Worm (Caenorhabditis elegans): ENCODE measurements around the gene F35F10.13.

Gene F35F10.13

DNA sequence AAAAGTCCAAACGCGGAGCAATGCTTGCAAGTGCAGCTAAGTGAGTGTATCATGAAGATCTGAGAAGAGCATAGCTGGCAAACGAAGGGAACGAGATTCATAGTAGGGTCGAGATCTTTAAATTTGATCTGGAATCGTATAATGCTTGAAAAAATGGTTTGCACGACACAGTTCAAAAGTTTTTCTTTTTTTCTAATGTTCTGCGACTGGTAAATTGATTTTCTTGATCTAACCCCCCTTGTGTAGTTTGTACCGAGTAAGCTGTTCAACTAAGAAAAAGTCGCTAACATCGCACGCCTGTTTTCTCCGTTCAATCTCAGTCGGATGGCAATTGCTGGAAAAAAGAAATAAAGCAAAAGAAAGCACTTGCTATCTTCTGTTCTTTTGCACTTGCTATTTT lies 1.6 kb upstream of the F35F10.13 start, which contains the start of gene C17B7.14:
C17B7.14 (minus strand) TSS at position 101 of the 400 bp plus-strand sequence.
- no peak for TF ChIP-seq sma-3 (GFP tag; optimal IDR thresholded peaks at IDR 0.05)
- no peak for TF ChIP-seq unc-39 (tag; optimal IDR thresholded peaks at IDR 0.05)
- TF ChIP-seq skn-1 (tag; optimal IDR thresholded peaks at IDR 0.05): no peak
- no peak for TF ChIP-seq peb-1 (tag; optimal IDR thresholded peaks at IDR 0.05)
- TF ChIP-seq mab-5 (tag; optimal IDR thresholded peaks at IDR 0.05): no peak
- TF ChIP-seq alr-1 (tag; optimal IDR thresholded peaks at IDR 0.05): no peak
- TF ChIP-seq lin-11 (tag; optimal IDR thresholded peaks at IDR 0.05): no peak
- TF ChIP-seq R02D3.7 (tag; optimal IDR thresholded peaks at IDR 0.05): no peak
- TF ChIP-seq dmd-4 (tag; optimal IDR thresholded peaks at IDR 0.05): no peak
- TF ChIP-seq zag-1 (tag; optimal IDR thresholded peaks at IDR 0.05): no peak
- TF ChIP-seq unc-62 (GFP tag; optimal IDR thresholded peaks at IDR 0.05): no peak
- TF ChIP-seq lin-13 (GFP tag; optimal IDR thresholded peaks at IDR 0.05): no peak
- no peak for TF ChIP-seq ztf-11 (tag; optimal IDR thresholded peaks at IDR 0.05)
- no peak for TF ChIP-seq lin-39 (tag; optimal IDR thresholded peaks at IDR 0.05)
- no peak for TF ChIP-seq ceh-82 (tag; optimal IDR thresholded peaks at IDR 0.05)

DNA sequence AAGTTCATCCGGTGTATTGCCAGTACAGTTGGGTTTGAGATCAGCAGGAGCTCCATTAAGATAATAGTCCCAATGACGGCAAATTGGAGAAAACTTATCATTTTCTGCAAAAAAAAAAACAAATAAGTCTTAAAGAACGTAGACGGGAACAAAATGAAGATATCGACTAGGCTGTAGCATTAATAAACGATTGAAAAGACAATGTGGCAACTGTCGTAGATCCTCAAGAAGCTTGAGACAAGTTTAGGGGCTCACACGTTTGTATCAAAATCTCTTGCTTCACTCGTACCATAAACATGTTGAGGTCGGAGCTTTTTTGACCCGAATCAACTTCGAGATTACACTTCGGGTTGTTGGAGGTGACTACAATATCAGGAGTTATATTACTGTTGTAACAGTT lies 1.1 kb upstream of the F35F10.13 start, which contains the start of gene F35F10.14:
F35F10.14 (minus strand) TSS at position 101 of the 400 bp plus-strand sequence.
- TF ChIP-seq elt-3 (tag; optimal IDR thresholded peaks at IDR 0.05): no peak
- no peak for TF ChIP-seq nhr-129 (tag; optimal IDR thresholded peaks at IDR 0.05)
- no peak for TF ChIP-seq skn-1 (tag; optimal IDR thresholded peaks at IDR 0.05)
- no peak for TF ChIP-seq lsy-2 (tag; optimal IDR thresholded peaks at IDR 0.05)

DNA sequence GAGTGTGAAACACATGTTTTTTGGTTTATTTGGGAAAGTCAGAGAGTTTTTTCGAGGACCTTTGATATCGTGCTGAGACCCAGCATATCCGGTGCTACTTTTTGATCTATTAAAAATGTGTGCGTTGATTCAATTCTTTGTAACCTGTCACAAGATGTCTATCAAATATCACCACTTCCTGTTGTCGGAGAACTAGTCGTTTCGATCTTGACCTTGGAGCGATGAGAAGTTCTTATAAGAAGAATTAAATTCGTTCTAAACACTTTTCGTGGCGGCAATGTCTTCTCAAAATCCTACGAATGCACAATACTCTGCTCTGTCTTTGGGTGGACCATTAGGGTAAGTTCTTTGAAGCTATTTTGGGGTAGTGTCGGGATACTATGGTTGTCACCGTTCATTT lies 2.8 kb downstream of the F35F10.13 start, which contains the start of gene F35F10.1:
F35F10.1 (plus strand) TSS at position 200 of the 400 bp plus-strand sequence.
- no peak for TF ChIP-seq ZK546.5 (tag; optimal IDR thresholded peaks at IDR 0.05)
- TF ChIP-seq sma-9 (GFP tag; optimal IDR thresholded peaks at IDR 0.05): peak; percentile 70
- TF ChIP-seq sma-9 (tag; optimal IDR thresholded peaks at IDR 0.05): no peak

DNA sequence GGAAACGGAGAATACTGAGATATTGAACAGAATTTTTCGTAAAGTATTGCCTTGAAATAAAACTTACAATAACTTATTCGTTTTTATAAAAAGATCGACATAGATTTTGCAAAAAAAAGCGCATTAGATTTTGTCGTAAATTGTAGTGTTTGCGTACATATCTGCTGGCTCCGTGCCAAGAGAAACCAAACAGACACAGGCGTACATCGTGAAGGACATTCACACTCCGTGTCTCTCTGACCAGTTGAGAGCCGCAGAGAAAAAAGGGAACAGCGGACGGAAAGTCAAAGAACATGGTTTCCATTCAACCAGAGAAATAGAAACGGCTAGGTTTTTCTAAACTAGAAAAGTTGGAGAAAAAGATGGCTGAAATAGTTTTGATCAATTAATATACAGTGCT lies 3.6 kb downstream of the F35F10.13 start, which contains the start of gene arrd-19:
arrd-19 (minus strand) TSS at position 209 of the 400 bp plus-strand sequence.
- peak; percentile 41 to 88 for TF ChIP-seq lsy-2 (tag; optimal IDR thresholded peaks at IDR 0.05)
- TF ChIP-seq nhr-10 (tag; optimal IDR thresholded peaks at IDR 0.05): no peak
- no peak for TF ChIP-seq ZK546.5 (tag; optimal IDR thresholded peaks at IDR 0.05)
- peak; percentile 40 for TF ChIP-seq ztf-4 (tag; optimal IDR thresholded peaks at IDR 0.05)
- TF ChIP-seq nhr-11 (tag; optimal IDR thresholded peaks at IDR 0.05): no peak
- no peak for TF ChIP-seq elt-1 (tag; optimal IDR thresholded peaks at IDR 0.05)
- no peak for TF ChIP-seq peb-1 (tag; optimal IDR thresholded peaks at IDR 0.05)
- peak; percentile 24 for TF ChIP-seq lin-11 (tag; optimal IDR thresholded peaks at IDR 0.05)
- TF ChIP-seq zag-1 (tag; optimal IDR thresholded peaks at IDR 0.05): peak; percentile 64
- no peak for TF ChIP-seq elt-3 (tag; optimal IDR thresholded peaks at IDR 0.05)
- no peak for TF ChIP-seq aly-2 (tag; optimal IDR thresholded peaks at IDR 0.05)
- TF ChIP-seq sem-4 (tag; optimal IDR thresholded peaks at IDR 0.05): peak; percentile 64
- peak; percentile 82 for TF ChIP-seq nhr-21 (tag; optimal IDR thresholded peaks at IDR 0.05)
- TF ChIP-seq egl-27 (tag; optimal IDR thresholded peaks at IDR 0.05): peak; percentile 78
- TF ChIP-seq nhr-12 (tag; optimal IDR thresholded peaks at IDR 0.05): no peak
- TF ChIP-seq fos-1 (tag; optimal IDR thresholded peaks at IDR 0.05): peak; percentile 72
- TF ChIP-seq snpc-4 (tag; optimal IDR thresholded peaks at IDR 0.05): peak; percentile 31
- TF ChIP-seq nhr-23 (tag; optimal IDR thresholded peaks at IDR 0.05): no peak
- TF ChIP-seq unc-39 (tag; optimal IDR thresholded peaks at IDR 0.05): no peak
- TF ChIP-seq ztf-11 (tag; optimal IDR thresholded peaks at IDR 0.05): no peak
- TF ChIP-seq ceh-16 (tag; optimal IDR thresholded peaks at IDR 0.05): no peak
- TF ChIP-seq nhr-129 (tag; optimal IDR thresholded peaks at IDR 0.05): peak; percentile 80
- TF ChIP-seq dmd-4 (tag; optimal IDR thresholded peaks at IDR 0.05): no peak
- peak; percentile 58 to 65 for TF ChIP-seq mdl-1 (tag; optimal IDR thresholded peaks at IDR 0.05)
- TF ChIP-seq nhr-25 (tag; optimal IDR thresholded peaks at IDR 0.05): peak; percentile 84
- TF ChIP-seq skn-1 (tag; optimal IDR thresholded peaks at IDR 0.05): no peak
- no peak for TF ChIP-seq mab-5 (tag; optimal IDR thresholded peaks at IDR 0.05)
- TF ChIP-seq sma-9 (GFP tag; optimal IDR thresholded peaks at IDR 0.05): peak; percentile 98
- no peak for TF ChIP-seq sma-9 (tag; optimal IDR thresholded peaks at IDR 0.05)
- TF ChIP-seq mbf-1 (tag; optimal IDR thresholded peaks at IDR 0.05): no peak
- peak; percentile 68 for TF ChIP-seq blmp-1 (tag; optimal IDR thresholded peaks at IDR 0.05; ENCODE audit: insufficient read depth)
- no peak for TF ChIP-seq ztf-1 (GFP tag; conservative IDR thresholded peaks at IDR 0.05)
- TF ChIP-seq gmeb-1 (tag; optimal IDR thresholded peaks at IDR 0.05): peak; percentile 47
- no peak for TF ChIP-seq lin-39 (tag; optimal IDR thresholded peaks at IDR 0.05)
- TF ChIP-seq unc-62 (GFP tag; optimal IDR thresholded peaks at IDR 0.05): no peak
- TF ChIP-seq F13H6.1 (tag; optimal IDR thresholded peaks at IDR 0.05): peak; percentile 91
- no peak for TF ChIP-seq Y55F3AM.14 (GFP tag; optimal IDR thresholded peaks at IDR 0.05)
- TF ChIP-seq ama-1 (optimal IDR thresholded peaks at IDR 0.05): no peak
- TF ChIP-seq nhr-237 (tag; optimal IDR thresholded peaks at IDR 0.05): no peak
- peak; percentile 69 for TF ChIP-seq unc-55 (GFP tag; optimal IDR thresholded peaks at IDR 0.05)
- peak; percentile 72 for TF ChIP-seq sma-3 (GFP tag; optimal IDR thresholded peaks at IDR 0.05)
- peak; percentile 80 for TF ChIP-seq crh-2 (tag; optimal IDR thresholded peaks at IDR 0.05)
- no peak for TF ChIP-seq ceh-82 (tag; optimal IDR thresholded peaks at IDR 0.05)
